Fruit fly (Drosophila melanogaster) whole organism, embryonic: Measurements from ENCODE around the gene Gyc88E.

ENCODE experiments used
- Adf1 ChIP-seq: fragments of 200-800 bp; sonication (Bioruptor generic); IDR thresholded peaks from 2 replicates; pipeline ENCODE4 v1.3.6; 2022; ENCODE audit warnings: missing biosample characterization, missing genetic modification characterization
- CG10654 ChIP-seq: fragments of 200-800 bp; sonication (Bioruptor generic); optimal IDR thresholded peaks from 2 replicates; lab custom pipeline; 2016; ENCODE audit warnings: missing biosample characterization, missing genetic modification characterization
- CG11696 ChIP-seq: fragments of 200-800 bp; sonication (Bioruptor generic); IDR thresholded peaks from 2 replicates; pipeline ENCODE4 v1.3.6; 2022; ENCODE audit warnings: missing biosample characterization, missing genetic modification characterization
- CG11723 ChIP-seq: fragments of 200-800 bp; sonication (Bioruptor generic); optimal IDR thresholded peaks from 2 replicates; lab custom pipeline; 2017; ENCODE audit warnings: missing biosample characterization, mild to moderate bottlenecking, missing genetic modification characterization
- CG12219 ChIP-seq: fragments of 200-800 bp; sonication (Bioruptor generic); optimal IDR thresholded peaks from 3 replicates; lab custom pipeline; 2018; ENCODE audit warnings: missing biosample characterization, mild to moderate bottlenecking, missing genetic modification characterization
- CG12659 ChIP-seq: fragments of 200-800 bp; sonication (Bioruptor generic); optimal IDR thresholded peaks from 3 replicates; lab custom pipeline; 2017; ENCODE audit warnings: mild to moderate bottlenecking, missing biosample characterization, missing genetic modification reagents, missing genetic modification characterization
- CG12942 ChIP-seq: fragments of 200-800 bp; sonication (Bioruptor generic); optimal IDR thresholded peaks from 3 replicates; lab custom pipeline; 2016; ENCODE audit warnings: missing biosample characterization, missing genetic modification characterization
- CG15479 ChIP-seq: fragments of 200-800 bp; sonication (Bioruptor generic); optimal IDR thresholded peaks from 3 replicates; lab custom pipeline; 2019; ENCODE audit warnings: missing biosample characterization, mild to moderate bottlenecking, missing genetic modification characterization, moderate library complexity
- CG18011 ChIP-seq: fragments of 200-800 bp; sonication (Bioruptor generic); optimal IDR thresholded peaks from 2 replicates; lab custom pipeline; 2017; ENCODE audit warnings: missing biosample characterization, missing genetic modification characterization, mild to moderate bottlenecking, moderate library complexity, missing genotype
- CG18764 ChIP-seq: fragments of 200-800 bp; sonication (Bioruptor generic); optimal IDR thresholded peaks from 3 replicates; lab custom pipeline; 2016; ENCODE audit warnings: missing biosample characterization, missing genetic modification characterization
- CG2120 ChIP-seq: fragments of 200-800 bp; sonication (Bioruptor generic); optimal IDR thresholded peaks from 3 replicates; lab custom pipeline; 2016; ENCODE audit warnings: missing biosample characterization, missing genetic modification characterization
- CG2202 ChIP-seq: fragments of 200-800 bp; sonication (Bioruptor generic); optimal IDR thresholded peaks from 2 replicates; lab custom pipeline; 2018; ENCODE audit warnings: missing biosample characterization, mild to moderate bottlenecking, missing genetic modification characterization
- CG31224 ChIP-seq: fragments of 200-800 bp; sonication (Bioruptor generic); IDR thresholded peaks from 2 replicates; pipeline ENCODE4 v1.3.6; 2022; ENCODE audit warnings: missing biosample characterization, missing genetic modification characterization
- CG31441 ChIP-seq: fragments of 200-800 bp; sonication (Bioruptor generic); IDR thresholded peaks from 2 replicates; pipeline ENCODE4 v1.3.6; 2022; ENCODE audit warnings: missing biosample characterization, missing genetic modification characterization
- CG3281 ChIP-seq: fragments of 200-800 bp; sonication (Bioruptor generic); optimal IDR thresholded peaks from 3 replicates; lab custom pipeline; 2017; ENCODE audit warnings: missing biosample characterization, mild to moderate bottlenecking, missing genetic modification characterization
- CG33557 ChIP-seq: fragments of 200-800 bp; sonication (Bioruptor generic); optimal IDR thresholded peaks from 2 replicates; lab custom pipeline; 2019; ENCODE audit warnings: missing biosample characterization, mild to moderate bottlenecking, missing genetic modification characterization, moderate library complexity
- CG4404 ChIP-seq: fragments of 200-800 bp; sonication (Bioruptor generic); IDR thresholded peaks from 2 replicates; pipeline ENCODE4 v1.3.6; 2022; ENCODE audit warnings: missing biosample characterization, missing genetic modification characterization
- CG7372 ChIP-seq: fragments of 200-800 bp; sonication (Bioruptor generic); IDR thresholded peaks from 2 replicates; pipeline ENCODE4 v1.3.6; 2022; ENCODE audit warnings: missing biosample characterization, missing genetic modification characterization
- CG8478 ChIP-seq: fragments of >200 bp; optimal IDR thresholded peaks from 2 replicates; lab custom pipeline; 2018
- CG8924 ChIP-seq: fragments of 200-800 bp; optimal IDR thresholded peaks from 3 replicates; lab custom pipeline; 2019; ENCODE audit warnings: missing biosample characterization, mild to moderate bottlenecking, missing genetic modification characterization, moderate library complexity
- CG8944 ChIP-seq: fragments of 200-800 bp; sonication (Bioruptor generic); optimal IDR thresholded peaks from 3 replicates; lab custom pipeline; 2016; ENCODE audit warnings: missing biosample characterization, missing genetic modification characterization
- CHES-1-like ChIP-seq: fragments of 200-800 bp; sonication (Bioruptor generic); optimal IDR thresholded peaks from 2 replicates; lab custom pipeline; 2016; ENCODE audit warnings: missing biosample characterization, missing genetic modification characterization
- D19B ChIP-seq: fragments of 200-800 bp; sonication (Bioruptor generic); optimal IDR thresholded peaks from 2 replicates; lab custom pipeline; 2017; ENCODE audit warnings: missing biosample characterization, mild to moderate bottlenecking, missing genetic modification characterization
- Fer3 ChIP-seq: fragments of 200-800 bp; sonication (Bioruptor generic); optimal IDR thresholded peaks from 2 replicates; lab custom pipeline; 2018; ENCODE audit warnings: missing biosample characterization, mild to moderate bottlenecking, missing genetic modification characterization, moderate library complexity
- Gsc ChIP-seq: fragments of 200-800 bp; sonication (Bioruptor generic); IDR thresholded peaks from 2 replicates; pipeline ENCODE4 v1.3.6; 2022; ENCODE audit warnings: missing biosample characterization, missing genetic modification characterization
- H15 ChIP-seq: fragments of 200-800 bp; sonication (Bioruptor generic); IDR thresholded peaks from 3 replicates; pipeline ENCODE4 v1.3.6; 2022; ENCODE audit warnings: missing biosample characterization, missing genetic modification characterization
- Hmr ChIP-seq: fragments of 200-800 bp; sonication (Bioruptor generic); optimal IDR thresholded peaks from 3 replicates; lab custom pipeline; 2017; ENCODE audit warnings: mild to moderate bottlenecking, missing biosample characterization, missing genetic modification reagents, missing genetic modification characterization
- NK7.1 ChIP-seq: fragments of 200-800 bp; sonication (Bioruptor generic); optimal IDR thresholded peaks from 3 replicates; lab custom pipeline; 2016; ENCODE audit warnings: missing biosample characterization, missing genetic modification characterization
- Nf-YB ChIP-seq: fragments of 200-800 bp; sonication (Bioruptor generic); optimal IDR thresholded peaks from 3 replicates; lab custom pipeline; 2019; ENCODE audit warnings: missing biosample characterization, mild to moderate bottlenecking, missing genetic modification characterization, moderate library complexity
- NfI ChIP-seq: fragments of 200-800 bp; sonication (Bioruptor generic); optimal IDR thresholded peaks from 3 replicates; lab custom pipeline; 2018; ENCODE audit warnings: missing biosample characterization, mild to moderate bottlenecking, missing genetic modification characterization, moderate library complexity
- Opbp ChIP-seq: fragments of 200-800 bp; sonication (Bioruptor generic); IDR thresholded peaks from 3 replicates; pipeline ENCODE4 v1.3.6; 2022; ENCODE audit warnings: missing biosample characterization, missing genetic modification characterization; ENCODE audit not compliant: partially characterized antibody
- PHDP ChIP-seq: fragments of 200-800 bp; sonication (Bioruptor generic); optimal IDR thresholded peaks from 3 replicates; lab custom pipeline; 2018; ENCODE audit warnings: missing biosample characterization, mild to moderate bottlenecking, missing genetic modification characterization, moderate library complexity
- Sry-δ ChIP-seq: fragments of 200-800 bp; sonication (Bioruptor generic); optimal IDR thresholded peaks from 2 replicates; lab custom pipeline; 2016; ENCODE audit warnings: missing biosample characterization, missing genetic modification characterization
- Vsx1 ChIP-seq: fragments of 200-800 bp; sonication (Bioruptor generic); optimal IDR thresholded peaks from 2 replicates; lab custom pipeline; 2017; ENCODE audit warnings: missing biosample characterization, mild to moderate bottlenecking, missing genetic modification characterization, missing genetic modification reagents
- ara ChIP-seq: fragments of 200-800 bp; sonication (Bioruptor generic); IDR thresholded peaks from 2 replicates; pipeline ENCODE4 v1.3.6; 2022; ENCODE audit warnings: missing biosample characterization, missing genetic modification characterization
- br ChIP-seq: fragments of >200 bp; optimal IDR thresholded peaks from 2 replicates; lab custom pipeline; 2017
- corto ChIP-seq: fragments of 200-800 bp; sonication (Bioruptor generic); optimal IDR thresholded peaks from 2 replicates; lab custom pipeline; 2016; ENCODE audit warnings: missing biosample characterization, mild to moderate bottlenecking, missing genetic modification characterization, moderate library complexity
- danr ChIP-seq: fragments of 200-800 bp; sonication (Bioruptor generic); IDR thresholded peaks from 2 replicates; pipeline ENCODE4 v1.3.6; 2022; ENCODE audit warnings: missing biosample characterization, missing genetic modification characterization
- dysf ChIP-seq: fragments of 200-800 bp; sonication (Bioruptor generic); IDR thresholded peaks from 3 replicates; pipeline ENCODE4 v1.3.6; 2022; ENCODE audit warnings: missing biosample characterization, missing genetic modification characterization
- ems ChIP-seq: fragments of 200-800 bp; sonication (Bioruptor generic); optimal IDR thresholded peaks from 3 replicates; lab custom pipeline; 2016; ENCODE audit warnings: missing biosample characterization, missing genetic modification characterization
- grn ChIP-seq: fragments of 200-800 bp; sonication (Bioruptor generic); optimal IDR thresholded peaks from 3 replicates; lab custom pipeline; 2017; ENCODE audit warnings: missing biosample characterization, missing genetic modification characterization
- hb ChIP-seq: fragments of 200-800 bp; sonication (Bioruptor generic); IDR thresholded peaks from 3 replicates; pipeline ENCODE4 v1.3.6; 2022; ENCODE audit warnings: missing biosample characterization, missing genetic modification characterization; ENCODE audit not compliant: partially characterized antibody
- insv ChIP-seq, 2 experiments: fragments of 200-800 bp; sonication (Bioruptor generic); optimal IDR thresholded peaks; 3 replicates each; lab custom pipeline; 2016 to 2018; ENCODE audit warnings: missing biosample characterization in 2 of 2, missing genetic modification characterization in 2 of 2
- mld ChIP-seq: fragments of 200-800 bp; sonication (Bioruptor generic); IDR thresholded peaks from 3 replicates; pipeline ENCODE4 v1.3.6; 2022; ENCODE audit warnings: missing biosample characterization, missing genetic modification characterization; ENCODE audit not compliant: partially characterized antibody
- pum ChIP-seq: fragments of 200-800 bp; sonication (Bioruptor generic); optimal IDR thresholded peaks from 2 replicates; lab custom pipeline; 2016; ENCODE audit warnings: missing biosample characterization, missing genetic modification characterization
- rib ChIP-seq: fragments of 200-800 bp; sonication (Bioruptor generic); IDR thresholded peaks from 2 replicates; pipeline ENCODE4 v1.3.6; 2022; ENCODE audit warnings: missing biosample characterization, missing genetic modification characterization
- sob ChIP-seq: fragments of 200-800 bp; sonication (Bioruptor generic); IDR thresholded peaks from 2 replicates; pipeline ENCODE4 v1.3.6; 2022; ENCODE audit warnings: missing biosample characterization, missing genetic modification characterization
- tio ChIP-seq: fragments of 200-800 bp; sonication (Bioruptor generic); optimal IDR thresholded peaks from 2 replicates; lab custom pipeline; 2017; ENCODE audit warnings: missing biosample characterization, missing genetic modification characterization, inconsistent platforms
- twi ChIP-seq: fragments of 200-800 bp; optimal IDR thresholded peaks from 2 replicates; lab custom pipeline; 2019; ENCODE audit warnings: missing biosample characterization, mild to moderate bottlenecking, missing genetic modification characterization, moderate library complexity

Gene Gyc88E

DNA sequence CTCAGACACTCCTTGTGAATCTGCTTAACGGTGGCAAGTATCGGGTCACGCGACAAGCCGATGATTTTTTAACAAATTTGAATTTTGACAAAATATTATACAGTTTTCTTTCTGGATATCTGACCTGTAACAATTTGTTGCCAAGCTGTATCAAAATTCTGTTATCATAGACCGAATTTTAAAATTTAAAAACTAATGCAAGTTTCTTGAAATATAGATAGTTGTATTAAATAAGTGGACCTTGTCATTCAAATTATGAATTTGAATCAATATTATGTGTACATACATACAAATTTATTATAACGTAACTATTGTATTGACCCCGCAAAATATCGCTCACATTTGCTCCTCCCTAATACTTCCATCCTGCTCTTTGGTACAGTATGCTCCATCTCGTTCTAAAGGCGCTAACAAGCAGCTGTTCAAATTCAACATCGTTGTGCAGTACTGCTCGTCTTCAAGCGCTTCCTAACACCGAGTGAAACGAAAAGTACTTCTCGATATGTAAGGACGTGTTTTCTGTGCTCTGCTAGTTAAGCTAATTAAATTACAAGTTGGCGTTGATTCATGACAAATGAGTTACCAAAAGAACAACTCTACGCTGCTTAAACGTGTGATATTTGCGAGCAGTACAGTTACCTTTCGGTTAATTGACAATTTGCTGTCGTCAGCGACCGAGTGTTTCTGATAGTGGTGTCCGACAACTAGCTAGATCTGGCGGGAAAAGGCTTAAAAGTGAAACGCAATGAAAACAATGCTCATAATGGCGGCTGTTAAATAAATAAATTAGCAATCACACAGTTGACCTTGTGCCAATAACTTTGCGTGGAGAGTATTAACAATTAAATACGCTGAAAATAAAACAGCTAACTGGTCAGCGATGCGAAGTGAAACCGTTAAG, 46.2 kb downstream of the Gyc88E start, which contains the start of the genes Kpc1 and CG42542 (continued):
- TF ChIP-seq dysf (peak; percentile 44; the same call in 1 of the 3 replicates), CG18011 (peak; percentile 41), CG11696 (GFP tag; lab: Robert Waterston, UW) (0 out of 2 replicates have a peak, but pooled peaks have one; percentile 30), br (no peak), CG31224 (no peak; the same call in 1 of the 2 replicates), rib (GFP tag; lab: Robert Waterston, UW) (no peak), Vsx1 (GFP tag; lab: Kevin White, UChicago) (peak; percentile 76), D19B (GFP tag; lab: Kevin White, UChicago) (no peak), CG2202 (tag; lab: Kevin White, UChicago) (peak; percentile 26), Adf1 (GFP tag; lab: Robert Waterston, UW) (peak; percentile 50; the same call in 1 of the 2 replicates), CG2120 (GFP tag; lab: Kevin White, UChicago) (peak; percentile 91), hb (GFP tag; lab: Robert Waterston, UW) (peak; percentile 82; the same call in 2 of the 3 replicates), Opbp (peak; percentile 82), insv (GFP tag; optimal IDR thresholded peaks at IDR 0.05; lab: Kevin White, UChicago) (peak in 1 of 2 experiments; percentile 29), tio (peak; percentile 83), CG7372 (peak; percentile 44), NfI (GFP tag; lab: Kevin White, UChicago) (peak; percentile 47), NK7.1 (GFP tag; lab: Kevin White, UChicago) (peak; percentile 48), Gsc (GFP tag; lab: Robert Waterston, UW) (no peak), ems (GFP tag; lab: Kevin White, UChicago) (peak; percentile 80), PHDP (no peak), CG3281 (GFP tag; lab: Kevin White, UChicago) (peak; percentile 10), Nf-YB (peak; percentile 34), CG12219 (GFP tag; lab: Kevin White, UChicago) (no peak), CG31441 (peak; percentile 78), CG12659 (GFP tag; lab: Kevin White, UChicago) (peak; percentile 80), CG33557 (GFP tag; lab: Kevin White, UChicago) (peak; percentile 57), CHES-1-like (peak; percentile 55), twi (tag; lab: Kevin White, UChicago) (peak; percentile 48), CG8944 (peak; percentile 59), CG11723 (GFP tag; lab: Kevin White, UChicago) (peak; percentile 56), Fer3 (tag; lab: Kevin White, UChicago) (no peak), CG15479 (GFP tag; lab: Kevin White, UChicago) (no peak), Sry-δ (GFP tag; lab: Kevin White, UChicago) (peak; percentile 98), pum (GFP tag; lab: Kevin White, UChicago) (peak; percentile 50), corto (GFP tag; lab: Kevin White, UChicago) (peak; percentile 35), CG8478 (lab: Kevin White, UChicago) (peak; percentile 85), ara (GFP tag; lab: Robert Waterston, UW) (peak; percentile 58; the same call in 1 of the 2 replicates), CG4404 (GFP tag; lab: Robert Waterston, UW) (peak; percentile 75; the same call in 1 of the 2 replicates), CG12942 (GFP tag; lab: Kevin White, UChicago) (peak; percentile 69), sob (peak; percentile 87), CG8924 (tag; lab: Kevin White, UChicago) (peak; percentile 44), CG10654 (GFP tag; lab: Kevin White, UChicago) (peak; percentile 70), Hmr (GFP tag; lab: Kevin White, UChicago) (peak; percentile 82), grn (GFP tag; lab: Kevin White, UChicago) (no peak), mld (GFP tag; lab: Robert Waterston, UW) (peak; percentile 59; the same call in 1 of the 3 replicates), H15 (GFP tag; lab: Robert Waterston, UW) (0 out of 3 replicates have a peak, but pooled peaks have one; percentile 42), danr (GFP tag; lab: Robert Waterston, UW) (peak; percentile 39; the same call in 1 of the 2 replicates), CG18764 (GFP tag; lab: Kevin White, UChicago) (peak; percentile 63)
